Worm (Caenorhabditis elegans) whole organism, L2 larva: Measurements from ENCODE around the gene srt-41.

Source experiments
- alr-1 ChIP-seq: fragments of 150-350 bp; optimal IDR thresholded peaks from 2 replicates; lab custom pipeline; 2014; ENCODE audit warnings: missing biosample characterization, missing genetic modification characterization
- crh-2 ChIP-seq: sonication (generic microtip); optimal IDR thresholded peaks from 2 replicates; lab custom pipeline; 2017; ENCODE audit warnings: missing biosample characterization, missing genetic modification characterization
- dmd-4 ChIP-seq: sonication (generic microtip); optimal IDR thresholded peaks from 2 replicates; lab custom pipeline; 2017; ENCODE audit warnings: missing biosample characterization, missing genetic modification characterization
- elt-3 ChIP-seq: sonication (generic microtip); optimal IDR thresholded peaks from 2 replicates; lab custom pipeline; 2017; ENCODE audit warnings: missing biosample characterization, missing genetic modification characterization
- lin-39 ChIP-seq: fragments of 150-350 bp; optimal IDR thresholded peaks from 2 replicates; lab custom pipeline; 2014; ENCODE audit warnings: missing biosample characterization, missing genetic modification reagents, missing genetic modification characterization
- nhr-10 ChIP-seq: sonication (generic microtip); optimal IDR thresholded peaks from 2 replicates; lab custom pipeline; 2017; ENCODE audit warnings: missing biosample characterization, missing genetic modification characterization
- nhr-12 ChIP-seq: fragments of 150-350 bp; optimal IDR thresholded peaks from 2 replicates; lab custom pipeline; 2014; ENCODE audit warnings: missing biosample characterization, missing genetic modification characterization
- nhr-21 ChIP-seq: fragments of 150-350 bp; optimal IDR thresholded peaks from 2 replicates; lab custom pipeline; 2014; ENCODE audit warnings: missing biosample characterization, missing genetic modification characterization
- nhr-237 ChIP-seq: fragments of 150-350 bp; optimal IDR thresholded peaks from 2 replicates; lab custom pipeline; 2014; ENCODE audit warnings: missing biosample characterization, missing genetic modification characterization
- snpc-4 ChIP-seq: fragments of 150-350 bp; optimal IDR thresholded peaks from 2 replicates; lab custom pipeline; 2014; ENCODE audit warnings: missing biosample characterization, missing genetic modification characterization
- zag-1 ChIP-seq: fragments of 150-350 bp; optimal IDR thresholded peaks from 2 replicates; lab custom pipeline; 2014; ENCODE audit warnings: missing biosample characterization, missing genetic modification characterization
- ztf-11 ChIP-seq: sonication (generic microtip); optimal IDR thresholded peaks from 2 replicates; lab custom pipeline; 2017; ENCODE audit warnings: missing biosample characterization, missing genetic modification characterization
- ztf-4 ChIP-seq: fragments of 150-350 bp; optimal IDR thresholded peaks from 2 replicates; lab custom pipeline; 2014; ENCODE audit warnings: missing biosample characterization, missing genetic modification characterization

DNA sequence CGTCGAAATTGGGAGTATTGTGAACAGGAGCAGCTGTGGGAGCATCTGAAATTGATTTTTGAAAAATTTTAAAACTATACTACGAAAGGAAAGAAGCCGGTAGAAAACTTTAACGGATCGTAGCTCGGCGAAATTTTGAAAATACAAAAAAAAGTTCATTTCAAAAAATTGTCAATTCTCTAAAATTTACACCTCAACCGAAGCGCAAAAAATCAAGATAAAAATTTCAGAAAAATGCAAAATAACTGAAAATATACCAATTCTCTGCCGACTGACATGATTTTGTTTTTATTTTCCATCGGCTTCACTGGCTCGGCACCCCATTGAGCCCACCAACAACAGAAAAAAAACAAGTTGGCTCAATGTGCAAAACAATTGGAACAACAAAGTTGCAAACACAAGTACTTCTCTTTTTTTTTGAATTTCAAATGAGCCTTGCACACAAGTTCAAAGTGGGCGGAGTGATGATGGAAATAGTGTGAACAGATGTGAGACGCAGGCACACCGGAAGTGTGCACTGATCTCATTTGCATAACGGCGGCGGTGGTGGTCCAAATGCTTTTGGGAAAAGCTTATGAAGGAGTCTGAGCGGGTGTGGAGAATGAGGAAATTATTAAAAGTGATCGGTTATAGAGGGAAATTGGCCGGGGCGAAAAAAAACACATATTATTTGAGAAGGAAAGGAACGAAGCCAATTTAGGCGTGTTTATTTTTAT, 27.9 kb downstream of the srt-41 start, which contains the start of gene F36H9.7:
- no peak for TF ChIP-seq zag-1
- no peak for TF ChIP-seq dmd-4 (tag; lab: Kevin White, UChicago)
- TF ChIP-seq snpc-4: no peak
- TF ChIP-seq nhr-12 (tag; lab: Kevin White, UChicago): no peak
- TF ChIP-seq nhr-10 (tag; lab: Kevin White, UChicago): no peak
- TF ChIP-seq lin-39 (tag; lab: Kevin White, UChicago): no peak
- no peak for TF ChIP-seq nhr-21 (tag; lab: Kevin White, UChicago)
- no peak for TF ChIP-seq nhr-237 (tag; lab: Kevin White, UChicago)
- TF ChIP-seq ztf-11 (tag; lab: Kevin White, UChicago): no peak
- TF ChIP-seq crh-2 (tag; lab: Kevin White, UChicago): no peak
- TF ChIP-seq ztf-4 (tag; lab: Kevin White, UChicago): no peak
- no peak for TF ChIP-seq alr-1 (tag; lab: Kevin White, UChicago)
- no peak for TF ChIP-seq elt-3 (tag; lab: Kevin White, UChicago)
